Worm (Caenorhabditis elegans) whole organism, L3 larva: Measurements from ENCODE around the gene F58D12.3.

Source experiments
- ceh-16 ChIP-seq: sonication (generic microtip); optimal IDR thresholded peaks from 2 replicates; lab custom pipeline; 2017; ENCODE audit warnings: missing biosample characterization, missing genetic modification characterization
- ceh-28 ChIP-seq: fragments of 150-350 bp; optimal IDR thresholded peaks from 2 replicates; lab custom pipeline; 2014; ENCODE audit warnings: missing biosample characterization, missing genetic modification reagents, missing genetic modification characterization
- egl-5 ChIP-seq: fragments of 150-350 bp; optimal IDR thresholded peaks from 2 replicates; lab custom pipeline; 2017; ENCODE audit warnings: missing biosample characterization, missing genetic modification reagents, missing genetic modification characterization, inconsistent platforms
- fos-1 ChIP-seq: fragments of 150-350 bp; optimal IDR thresholded peaks from 2 replicates; lab custom pipeline; 2014; ENCODE audit warnings: missing biosample characterization, missing genetic modification characterization
- hmg-11 ChIP-seq: sonication (generic microtip); optimal IDR thresholded peaks from 2 replicates; lab custom pipeline; 2016; ENCODE audit warnings: missing genetic modification characterization, missing compliant biosample characterization
- jun-1 ChIP-seq: fragments of 150-350 bp; optimal IDR thresholded peaks from 2 replicates; lab custom pipeline; 2014; ENCODE audit warnings: missing biosample characterization, missing genetic modification reagents, missing genetic modification characterization
- lin-39 ChIP-seq: fragments of 150-350 bp; optimal IDR thresholded peaks from 2 replicates; lab custom pipeline; 2018; ENCODE audit warnings: missing biosample characterization, missing genetic modification reagents, missing genetic modification characterization
- mdl-1 ChIP-seq: fragments of 150-350 bp; optimal IDR thresholded peaks from 2 replicates; lab custom pipeline; 2014; ENCODE audit warnings: missing biosample characterization, missing genetic modification characterization
- nfya-1 ChIP-seq: sonication (generic microtip); optimal IDR thresholded peaks from 2 replicates; lab custom pipeline; 2017; ENCODE audit warnings: missing genetic modification characterization, mild to moderate bottlenecking, missing compliant biosample characterization, antibody characterized with exemption, moderate library complexity; ENCODE audit not compliant: insufficient read depth
- nhr-12 ChIP-seq: fragments of 150-350 bp; optimal IDR thresholded peaks from 2 replicates; lab custom pipeline; 2014; ENCODE audit warnings: missing biosample characterization, missing genetic modification characterization
- nhr-23 ChIP-seq: fragments of 150-350 bp; optimal IDR thresholded peaks from 2 replicates; lab custom pipeline; 2014; ENCODE audit warnings: missing biosample characterization, missing genetic modification reagents, missing genetic modification characterization
- nhr-237 ChIP-seq: fragments of 150-350 bp; optimal IDR thresholded peaks from 2 replicates; lab custom pipeline; 2014; ENCODE audit warnings: missing biosample characterization, missing genetic modification characterization
- nhr-25 ChIP-seq: sonication (generic microtip); optimal IDR thresholded peaks from 2 replicates; lab custom pipeline; 2017; ENCODE audit warnings: missing biosample characterization, missing genetic modification characterization
- nhr-28 ChIP-seq: fragments of 150-350 bp; optimal IDR thresholded peaks from 2 replicates; lab custom pipeline; 2014; ENCODE audit warnings: missing biosample characterization, missing genetic modification characterization
- nhr-77 ChIP-seq: fragments of 150-350 bp; optimal IDR thresholded peaks from 2 replicates; lab custom pipeline; 2014; ENCODE audit warnings: missing biosample characterization, missing genetic modification characterization
- sea-2 ChIP-seq: fragments of 150-350 bp; sonication (generic microtip); optimal IDR thresholded peaks from 4 replicates; lab custom pipeline; 2014; ENCODE audit warnings: missing biosample characterization, missing genetic modification reagents, missing genetic modification characterization
- skn-1 ChIP-seq: fragments of 150-350 bp; optimal IDR thresholded peaks from 2 replicates; lab custom pipeline; 2014; ENCODE audit warnings: missing biosample characterization, missing genetic modification characterization
- snpc-4 ChIP-seq: fragments of 150-350 bp; optimal IDR thresholded peaks from 2 replicates; lab custom pipeline; 2014; ENCODE audit warnings: missing biosample characterization, missing genetic modification characterization
- tbx-2 ChIP-seq: sonication (generic microtip); optimal IDR thresholded peaks from 2 replicates; lab custom pipeline; 2016; ENCODE audit warnings: mild to moderate bottlenecking, missing genetic modification characterization, missing compliant biosample characterization
- unc-39 ChIP-seq: sonication (generic microtip); optimal IDR thresholded peaks from 4 replicates; lab custom pipeline; 2017; ENCODE audit warnings: missing biosample characterization, missing genetic modification characterization
- zag-1 ChIP-seq: fragments of 150-350 bp; optimal IDR thresholded peaks from 2 replicates; lab custom pipeline; 2014; ENCODE audit warnings: missing biosample characterization, missing genetic modification characterization
- ztf-11 ChIP-seq: fragments of 150-350 bp; optimal IDR thresholded peaks from 2 replicates; lab custom pipeline; 2014; ENCODE audit warnings: missing biosample characterization, missing genetic modification characterization

Gene F58D12.3

ce11 chrV:14100886-14101285 lies 43.2 kb downstream of the F58D12.3 start, which contains the start of gene D1086.12:
TSS of gene D1086.12 (plus strand) at chrV:14101186.
- TF ChIP-seq sea-2 (GFP tag; lab: Kevin White, UChicago), result no peak
- TF ChIP-seq nfya-1 (tag; lab: Kevin White, UChicago), result peak; percentile 24
- no peak for TF ChIP-seq nhr-25 (tag; lab: Kevin White, UChicago)
- no peak for TF ChIP-seq fos-1 (tag; lab: Kevin White, UChicago)

- TF ChIP-seq jun-1 (tag; lab: Kevin White, UChicago), result no peak
- TF ChIP-seq nhr-25 (tag; lab: Kevin White, UChicago), result no peak
- no peak for TF ChIP-seq egl-5 (tag; lab: Kevin White, UChicago)
- no peak for TF ChIP-seq zag-1 (tag; lab: Kevin White, UChicago)
These were observed 46.3 kb downstream of the F58D12.3 start, which contains the start of gene D1086.9 for ce11 chrV:14103970-14104369. TSS of gene D1086.9 (plus strand) at chrV:14104270.

DNA sequence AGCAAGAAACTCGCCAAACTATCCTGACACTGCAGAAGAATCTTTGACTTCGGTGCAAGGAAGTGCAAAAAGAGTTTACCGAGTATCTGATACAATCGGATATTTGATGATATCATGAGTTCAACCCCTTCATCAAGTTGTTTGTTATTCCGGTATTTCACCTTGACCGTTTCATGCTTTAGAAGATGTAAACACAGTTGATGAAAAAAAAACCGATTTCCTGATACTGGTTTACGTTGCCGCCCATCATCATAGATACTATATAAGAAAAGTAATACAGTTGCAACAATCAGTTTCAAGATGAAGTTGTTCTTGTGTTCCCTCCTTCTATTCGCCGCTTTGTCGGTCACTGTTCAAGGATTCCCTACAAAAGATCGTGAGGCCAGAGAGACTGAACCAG lies 49.9 kb downstream of the F58D12.3 start, which contains the start of gene H39E23.3:
Gene H39E23.3 (plus strand): TSS at position 301 of the 400 bp plus-strand sequence.
- TF ChIP-seq lin-39 (tag; lab: Kevin White, UChicago) (no peak), snpc-4 (no peak), nhr-23 (tag; lab: Kevin White, UChicago) (no peak), nhr-28 (tag; lab: Kevin White, UChicago) (no peak)

- TF ChIP-seq zag-1 (tag; lab: Kevin White, UChicago) (no peak), ceh-16 (no peak), skn-1 (tag; lab: Kevin White, UChicago) (no peak), nhr-237 (tag; lab: Kevin White, UChicago) (no peak), unc-39 (no peak), ceh-28 (no peak), lin-39 (tag; lab: Kevin White, UChicago) (no peak), ztf-11 (no peak), fos-1 (tag; lab: Kevin White, UChicago) (no peak), mdl-1 (tag; lab: Kevin White, UChicago) (no peak), tbx-2 (tag; lab: Kevin White, UChicago) (no peak), hmg-11 (tag; lab: Kevin White, UChicago) (no peak), nhr-77 (no peak), nhr-12 (tag; lab: Kevin White, UChicago) (no peak)
These were observed 52.4 kb downstream of the F58D12.3 start, which contains the start of gene H39E23.2 for ce11 chrV:14110042-14110441. TSS of gene H39E23.2 (plus strand) at chrV:14110342.
